Fruit fly (Drosophila melanogaster) whole organism, embryonic: Measurements from ENCODE around the gene mRpL13.

Experiments used
- ATbp ChIP-seq: fragments of 200-800 bp; sonication (Bioruptor generic); optimal IDR thresholded peaks from 2 replicates; lab custom pipeline; 2017; ENCODE audit warnings: missing biosample characterization, mild to moderate bottlenecking, missing genetic modification characterization, missing genetic modification reagents
- Abd-B ChIP-seq: fragments of 200-800 bp; sonication (Bioruptor generic); optimal IDR thresholded peaks from 2 replicates; lab custom pipeline; 2018; ENCODE audit warnings: missing biosample characterization, mild to moderate bottlenecking, missing genetic modification characterization, moderate library complexity
- B-H1 ChIP-seq: fragments of 200-800 bp; sonication (Bioruptor generic); IDR thresholded peaks from 3 replicates; pipeline ENCODE4 v1.3.6; 2022; ENCODE audit warnings: missing biosample characterization, missing genetic modification characterization
- Bteb2 ChIP-seq: fragments of 200-800 bp; sonication (Bioruptor generic); optimal IDR thresholded peaks from 2 replicates; lab custom pipeline; 2016; ENCODE audit warnings: missing biosample characterization, missing genetic modification characterization
- CG10209 ChIP-seq: fragments of 200-800 bp; sonication (Bioruptor generic); optimal IDR thresholded peaks from 3 replicates; lab custom pipeline; 2017; ENCODE audit warnings: missing biosample characterization, mild to moderate bottlenecking, missing genetic modification characterization, missing genetic modification reagents
- CG1024 ChIP-seq: fragments of 200-800 bp; sonication (Bioruptor generic); IDR thresholded peaks from 2 replicates; pipeline ENCODE4 v1.3.6; 2022; ENCODE audit warnings: missing biosample characterization, missing genetic modification characterization
- CG10543 ChIP-seq: fragments of 200-800 bp; sonication (Bioruptor generic); optimal IDR thresholded peaks from 3 replicates; lab custom pipeline; 2017; ENCODE audit warnings: missing biosample characterization, mild to moderate bottlenecking, missing genetic modification characterization, moderate library complexity
- CG10959 ChIP-seq: fragments of 200-800 bp; sonication (Bioruptor generic); IDR thresholded peaks from 2 replicates; pipeline ENCODE4 v1.3.6; 2022; ENCODE audit warnings: missing biosample characterization, missing genetic modification characterization
- CG11456 ChIP-seq: fragments of 200-800 bp; sonication (Bioruptor generic); IDR thresholded peaks from 3 replicates; pipeline ENCODE4 v1.3.6; 2022; ENCODE audit warnings: missing biosample characterization, missing genetic modification characterization
- CG12071 ChIP-seq: fragments of 200-800 bp; sonication (Bioruptor generic); optimal IDR thresholded peaks from 3 replicates; lab custom pipeline; 2018; ENCODE audit warnings: missing biosample characterization, mild to moderate bottlenecking, missing genetic modification characterization
- CG12769 ChIP-seq: fragments of 200-800 bp; sonication (Bioruptor generic); optimal IDR thresholded peaks from 2 replicates; lab custom pipeline; 2019; ENCODE audit warnings: missing biosample characterization, mild to moderate bottlenecking, missing genetic modification characterization, moderate library complexity
- CG13123 ChIP-seq: fragments of 200-800 bp; sonication (Bioruptor generic); optimal IDR thresholded peaks from 2 replicates; lab custom pipeline; 2016; ENCODE audit warnings: missing biosample characterization, missing genetic modification characterization
- CG14441 ChIP-seq: fragments of 200-800 bp; sonication (Bioruptor generic); IDR thresholded peaks from 2 replicates; pipeline ENCODE4 v1.3.6; 2022; ENCODE audit warnings: missing biosample characterization, missing genetic modification characterization
- CG18011 ChIP-seq: fragments of 200-800 bp; sonication (Bioruptor generic); optimal IDR thresholded peaks from 2 replicates; lab custom pipeline; 2017; ENCODE audit warnings: missing biosample characterization, missing genetic modification characterization, mild to moderate bottlenecking, moderate library complexity, missing genotype
- CG30431 ChIP-seq: fragments of 200-800 bp; sonication (Bioruptor generic); optimal IDR thresholded peaks from 2 replicates; lab custom pipeline; 2017; ENCODE audit warnings: missing biosample characterization, missing genetic modification characterization
- CG31224 ChIP-seq: fragments of 200-800 bp; sonication (Bioruptor generic); IDR thresholded peaks from 2 replicates; pipeline ENCODE4 v1.3.6; 2022; ENCODE audit warnings: missing biosample characterization, missing genetic modification characterization
- CG31388 ChIP-seq: fragments of 200-800 bp; sonication (Bioruptor generic); optimal IDR thresholded peaks from 2 replicates; lab custom pipeline; 2016; ENCODE audit warnings: missing biosample characterization, missing genetic modification characterization
- CG31441 ChIP-seq: fragments of 200-800 bp; sonication (Bioruptor generic); IDR thresholded peaks from 2 replicates; pipeline ENCODE4 v1.3.6; 2022; ENCODE audit warnings: missing biosample characterization, missing genetic modification characterization
- CG43689 ChIP-seq: fragments of 200-800 bp; sonication (Bioruptor generic); IDR thresholded peaks from 2 replicates; pipeline ENCODE4 v1.3.6; 2022; ENCODE audit warnings: missing biosample characterization, missing genetic modification characterization
- CG8290 ChIP-seq, 3 experiments: fragments of 200-800 bp; sonication (Bioruptor generic); optimal IDR thresholded peaks; 2 replicates each; lab custom pipeline; 2016 to 2019; ENCODE audit warnings: missing biosample characterization in 3 of 3, missing genetic modification characterization in 3 of 3, mild to moderate bottlenecking in 2 of 3, moderate library complexity in 1 of 3
- CG8924 ChIP-seq: fragments of 200-800 bp; optimal IDR thresholded peaks from 3 replicates; lab custom pipeline; 2019; ENCODE audit warnings: missing biosample characterization, mild to moderate bottlenecking, missing genetic modification characterization, moderate library complexity
- Ets65A ChIP-seq: fragments of 200-800 bp; sonication (Bioruptor generic); peaks from one replicate; lab custom pipeline; 2016; ENCODE audit warnings: missing biosample characterization, missing genetic modification characterization
- Fer1 ChIP-seq: fragments of 200-800 bp; sonication (Bioruptor generic); optimal IDR thresholded peaks from 2 replicates; lab custom pipeline; 2017; ENCODE audit warnings: missing biosample characterization, mild to moderate bottlenecking, missing genetic modification characterization
- HHEX ChIP-seq: fragments of 200-800 bp; sonication (Bioruptor generic); optimal IDR thresholded peaks from 3 replicates; lab custom pipeline; 2017; ENCODE audit warnings: missing biosample characterization, mild to moderate bottlenecking, missing genetic modification characterization, missing genetic modification reagents
- Hmr ChIP-seq: fragments of 200-800 bp; sonication (Bioruptor generic); optimal IDR thresholded peaks from 3 replicates; lab custom pipeline; 2017; ENCODE audit warnings: mild to moderate bottlenecking, missing biosample characterization, missing genetic modification reagents, missing genetic modification characterization
- Hr39 ChIP-seq: fragments of >200 bp; optimal IDR thresholded peaks from 2 replicates; lab custom pipeline; 2017
- Med ChIP-seq: fragments of 200-800 bp; sonication (Bioruptor generic); peaks from one replicate; lab custom pipeline; 2016; ENCODE audit warnings: missing biosample characterization, missing genetic modification characterization, mild to moderate bottlenecking, inconsistent platforms, moderate library complexity
- Oli ChIP-seq: fragments of 200-800 bp; sonication (Bioruptor generic); optimal IDR thresholded peaks from 2 replicates; lab custom pipeline; 2018; ENCODE audit warnings: missing biosample characterization, mild to moderate bottlenecking, missing genetic modification characterization, moderate library complexity
- Rfx ChIP-seq: fragments of 200-800 bp; sonication (Bioruptor generic); IDR thresholded peaks from 2 replicates; pipeline ENCODE4 v1.3.6; 2022; ENCODE audit warnings: missing biosample characterization, missing genetic modification characterization
- Sox102F ChIP-seq: fragments of 200-800 bp; sonication (Bioruptor generic); optimal IDR thresholded peaks from 2 replicates; lab custom pipeline; 2018; ENCODE audit warnings: missing biosample characterization, mild to moderate bottlenecking, missing genetic modification characterization, moderate library complexity
- Ssrp ChIP-seq: fragments of 200-800 bp; sonication (Bioruptor generic); optimal IDR thresholded peaks from 2 replicates; lab custom pipeline; 2018; ENCODE audit warnings: missing biosample characterization, mild to moderate bottlenecking, missing genetic modification characterization, moderate library complexity
- Vsx1 ChIP-seq: fragments of 200-800 bp; sonication (Bioruptor generic); optimal IDR thresholded peaks from 2 replicates; lab custom pipeline; 2017; ENCODE audit warnings: missing biosample characterization, mild to moderate bottlenecking, missing genetic modification characterization, missing genetic modification reagents
- bcd ChIP-seq: fragments of 200-800 bp; sonication (Bioruptor generic); optimal IDR thresholded peaks from 2 replicates; lab custom pipeline; 2017; ENCODE audit warnings: missing biosample characterization, mild to moderate bottlenecking, missing genetic modification characterization
- bowl ChIP-seq: fragments of 200-800 bp; sonication (Bioruptor generic); IDR thresholded peaks from 2 replicates; pipeline ENCODE4 v1.3.6; 2022; ENCODE audit warnings: missing biosample characterization, missing genetic modification characterization
- chn ChIP-seq: fragments of 200-800 bp; sonication (Bioruptor generic); optimal IDR thresholded peaks from 2 replicates; lab custom pipeline; 2016; ENCODE audit warnings: missing biosample characterization, missing genetic modification characterization
- dati ChIP-seq: fragments of 200-800 bp; sonication (Bioruptor generic); IDR thresholded peaks from 2 replicates; pipeline ENCODE4 v1.3.6; 2022; ENCODE audit warnings: missing biosample characterization, missing genetic modification characterization
- exex ChIP-seq: fragments of 200-800 bp; sonication (Bioruptor generic); optimal IDR thresholded peaks from 4 replicates; lab custom pipeline; 2018; ENCODE audit warnings: missing biosample characterization, mild to moderate bottlenecking, missing genetic modification characterization, moderate library complexity
- gem ChIP-seq: fragments of 200-800 bp; sonication (Bioruptor generic); optimal IDR thresholded peaks from 2 replicates; lab custom pipeline; 2019; ENCODE audit warnings: missing biosample characterization, mild to moderate bottlenecking, missing genetic modification characterization, moderate library complexity
- her ChIP-seq: fragments of 200-800 bp; sonication (Bioruptor generic); optimal IDR thresholded peaks from 2 replicates; lab custom pipeline; 2016; ENCODE audit warnings: missing biosample characterization, missing genetic modification characterization
- hkb ChIP-seq, 2 experiments: fragments of 200-800 bp in 1 of 2; fragments of >200 bp in 1 of 2; sonication (Bioruptor generic) in 1 of 2; IDR thresholded peaks in 1 of 2; optimal IDR thresholded peaks in 1 of 2; 2 replicates each; pipeline versions ENCODE4 v1.3.6 to Lab custom; 2017 to 2022; ENCODE audit warnings: missing biosample characterization in 1 of 2, missing genetic modification characterization in 1 of 2
- lab ChIP-seq: fragments of 200-800 bp; sonication (Bioruptor generic); optimal IDR thresholded peaks from 3 replicates; lab custom pipeline; 2017; ENCODE audit warnings: missing biosample characterization, missing genetic modification characterization, mild to moderate bottlenecking, moderate library complexity, missing genetic modification reagents
- lbe ChIP-seq: fragments of 200-800 bp; sonication (Bioruptor generic); optimal IDR thresholded peaks from 2 replicates; lab custom pipeline; 2016; ENCODE audit warnings: missing biosample characterization, mild to moderate bottlenecking, missing genetic modification characterization
- mam ChIP-seq: fragments of 200-800 bp; sonication (Bioruptor generic); optimal IDR thresholded peaks from 3 replicates; lab custom pipeline; 2016; ENCODE audit warnings: missing biosample characterization, missing genetic modification characterization
- ro ChIP-seq: fragments of 200-800 bp; sonication (Bioruptor generic); IDR thresholded peaks from 2 replicates; pipeline ENCODE4 v1.3.6; 2022; ENCODE audit warnings: missing biosample characterization, missing genetic modification characterization
- sd ChIP-seq: fragments of 200-800 bp; sonication (Bioruptor generic); optimal IDR thresholded peaks from 3 replicates; lab custom pipeline; 2018; ENCODE audit warnings: missing biosample characterization, mild to moderate bottlenecking, missing genetic modification characterization, moderate library complexity
- seq ChIP-seq: fragments of 200-800 bp; sonication (Bioruptor generic); IDR thresholded peaks from 2 replicates; pipeline ENCODE4 v1.3.6; 2022; ENCODE audit warnings: missing biosample characterization, missing genetic modification characterization
- slbo ChIP-seq: fragments of 200-800 bp; sonication (Bioruptor generic); IDR thresholded peaks from 2 replicates; pipeline ENCODE4 v1.3.6; 2022; ENCODE audit warnings: missing biosample characterization, missing genetic modification characterization
- sr ChIP-seq: fragments of 200-800 bp; sonication (Bioruptor generic); IDR thresholded peaks from 3 replicates; pipeline ENCODE4 v1.3.6; 2022; ENCODE audit warnings: missing biosample characterization, missing genetic modification characterization
- tio ChIP-seq: fragments of 200-800 bp; sonication (Bioruptor generic); optimal IDR thresholded peaks from 2 replicates; lab custom pipeline; 2017; ENCODE audit warnings: missing biosample characterization, missing genetic modification characterization, inconsistent platforms
- wek ChIP-seq: fragments of 200-800 bp; sonication (Bioruptor generic); optimal IDR thresholded peaks from 3 replicates; lab custom pipeline; 2018; ENCODE audit warnings: missing biosample characterization, mild to moderate bottlenecking, missing genetic modification characterization, moderate library complexity
- z ChIP-seq: fragments of 200-800 bp; sonication (Bioruptor generic); IDR thresholded peaks from 3 replicates; pipeline ENCODE4 v1.3.6; 2022; ENCODE audit warnings: missing biosample characterization, missing genetic modification characterization

mRpL13 gene

DNA sequence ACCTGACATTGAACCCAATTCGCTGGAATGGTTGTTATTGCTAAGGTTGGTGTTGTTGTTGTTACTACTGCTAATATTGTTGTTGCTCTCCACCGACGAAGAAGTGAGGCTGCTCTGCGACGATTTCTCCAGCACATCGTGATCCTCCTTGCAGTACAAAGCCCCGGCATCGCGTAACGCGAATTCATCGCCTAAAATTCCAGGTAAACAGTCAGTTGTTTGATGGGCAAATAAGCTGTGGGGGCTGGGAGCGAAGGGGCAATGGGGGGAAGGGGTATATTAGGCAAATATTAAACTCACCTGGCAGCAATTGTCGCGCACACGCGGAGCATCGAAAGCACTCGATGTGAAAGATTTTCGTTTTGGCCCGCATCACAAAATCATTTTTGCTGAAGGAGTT is 5.0 kb upstream of the mRpL13 start (continued):
- TF ChIP-seq Vsx1 (GFP tag; lab: Kevin White, UChicago) (no peak), CG30431 (GFP tag; lab: Kevin White, UChicago) (no peak), CG18011 (GFP tag; lab: Kevin White, UChicago) (no peak), CG11456 (peak; percentile 50; the same call in 1 of the 3 replicates), Fer1 (no peak), chn (no peak), bcd (GFP tag; lab: Kevin White, UChicago) (peak; percentile 22), CG10209 (GFP tag; lab: Kevin White, UChicago) (peak; percentile 32), Rfx (peak; percentile 22; the same call in 1 of the 2 replicates), HHEX (GFP tag; lab: Kevin White, UChicago) (peak; percentile 2), gem (tag; lab: Kevin White, UChicago) (peak; percentile 2), wek (peak; percentile 14), her (GFP tag; lab: Kevin White, UChicago) (no peak), CG43689 (GFP tag; lab: Robert Waterston, UW) (0 out of 2 replicates have a peak, but pooled peaks have one; percentile 38), bowl (GFP tag; lab: Robert Waterston, UW) (0 out of 2 replicates have a peak, but pooled peaks have one; percentile 27), CG31388 (GFP tag; lab: Kevin White, UChicago) (no peak), Med (GFP tag; lab: Kevin White, UChicago) (peak; percentile 65), CG31441 (GFP tag; lab: Robert Waterston, UW) (no peak), ro (GFP tag; lab: Robert Waterston, UW) (0 out of 2 replicates have a peak, but pooled peaks have one; percentile 15), slbo (GFP tag; lab: Robert Waterston, UW) (peak; percentile 33; the same call in 1 of the 2 replicates), CG12071 (peak; percentile 52), Bteb2 (GFP tag; lab: Kevin White, UChicago) (no peak), hkb (optimal IDR thresholded peaks at IDR 0.05; lab: Kevin White, UChicago) (no peak), hkb (GFP tag; IDR thresholded peaks at IDR 0.05; lab: Robert Waterston, UW) (0 out of 2 replicates have a peak, but pooled peaks have one; percentile 25), Hmr (GFP tag; lab: Kevin White, UChicago) (peak; percentile 34), CG8924 (tag; lab: Kevin White, UChicago) (no peak), CG10543 (GFP tag; lab: Kevin White, UChicago) (no peak), Sox102F (GFP tag; lab: Kevin White, UChicago) (peak; percentile 23), CG1024 (GFP tag; lab: Robert Waterston, UW) (0 out of 2 replicates have a peak, but pooled peaks have one; percentile 5), ATbp (peak; percentile 57), CG8290 (GFP tag; optimal IDR thresholded peaks at IDR 0.05; lab: Kevin White, UChicago) (no peak), CG8290 (tag; optimal IDR thresholded peaks at IDR 0.05; lab: Kevin White, UChicago) (peak in 1 of 2 experiments; percentile 70), sd (tag; lab: Kevin White, UChicago) (no peak), lab (GFP tag; lab: Kevin White, UChicago) (peak; percentile 47), exex (no peak), seq (GFP tag; lab: Robert Waterston, UW) (0 out of 2 replicates have a peak, but pooled peaks have one; percentile 8), B-H1 (GFP tag; lab: Robert Waterston, UW) (no peak), CG12769 (tag; lab: Kevin White, UChicago) (peak; percentile 39), CG31224 (GFP tag; lab: Robert Waterston, UW) (peak; percentile 20; the same call in 1 of the 2 replicates), z (no peak)

dm6 chr2L:18860920-18861319 is 1.9 kb upstream of the mRpL13 start:
- no peak for TF ChIP-seq dati
- peak; percentile 78 for TF ChIP-seq Hr39 (lab: Kevin White, UChicago)
- TF ChIP-seq her (GFP tag; lab: Kevin White, UChicago): no peak
- no peak for TF ChIP-seq Abd-B
- no peak for TF ChIP-seq CG14441
- no peak for TF ChIP-seq Oli (tag; lab: Kevin White, UChicago)
- TF ChIP-seq tio: no peak
- TF ChIP-seq Ssrp (tag; lab: Kevin White, UChicago): no peak
- TF ChIP-seq lbe: no peak
- no peak for TF ChIP-seq CG13123 (GFP tag; lab: Kevin White, UChicago)
- TF ChIP-seq mam (GFP tag; lab: Kevin White, UChicago): no peak
- TF ChIP-seq sr (GFP tag; lab: Robert Waterston, UW): peak; percentile 4; the same call in 1 of the 3 replicates
- TF ChIP-seq CG10959 (GFP tag; lab: Robert Waterston, UW): no peak
- TF ChIP-seq Ets65A: peak; percentile 20
